Fruit fly (Drosophila melanogaster): ENCODE data around the gene ppk30.

The ppk30 gene

dm6 chr3R:29718363-29718762 is 49.4 kb downstream of the ppk30 start, which contains the start of gene CG15506:
TSS of gene CG15506 (plus strand) at chr3R:29718663.
- TF ChIP-seq usp (GFP tag; optimal IDR thresholded peaks at IDR 0.05) (no peak), Mio (GFP tag; optimal IDR thresholded peaks at IDR 0.05) (no peak), Vsx2 (GFP tag; optimal IDR thresholded peaks at IDR 0.05; ENCODE audit: partially characterized antibody) (no peak), lola (GFP tag; optimal IDR thresholded peaks at IDR 0.05) (no peak), jim (GFP tag; optimal IDR thresholded peaks at IDR 0.05) (no peak), psq (GFP tag; optimal IDR thresholded peaks at IDR 0.05) (no peak), OdsH (GFP tag; optimal IDR thresholded peaks at IDR 0.05) (no peak), Hnf4 (GFP tag; optimal IDR thresholded peaks at IDR 0.05) (no peak), dmrt93B (GFP tag; optimal IDR thresholded peaks at IDR 0.05) (no peak), Myc (optimal IDR thresholded peaks at IDR 0.05) (no peak), CG9705 (GFP tag; optimal IDR thresholded peaks at IDR 0.05) (no peak), Hr78 (GFP tag; optimal IDR thresholded peaks at IDR 0.05) (no peak), brk (GFP tag; optimal IDR thresholded peaks at IDR 0.05) (no peak), dsf (GFP tag; optimal IDR thresholded peaks at IDR 0.05; ENCODE audit: borderline replicate concordance) (no peak), GATAd (GFP tag; optimal IDR thresholded peaks at IDR 0.05) (no peak), Hr83 (GFP tag; optimal IDR thresholded peaks at IDR 0.05; ENCODE audit: poor library complexity, severe bottlenecking) (no peak), sage (GFP tag; optimal IDR thresholded peaks at IDR 0.05) (no peak), fru (GFP tag; optimal IDR thresholded peaks at IDR 0.05) (no peak), dl (GFP tag; optimal IDR thresholded peaks at IDR 0.05; ENCODE audit: insufficient read depth in 1 of 2, partially characterized antibody in 2 of 2) (no peak)
